Worm (Caenorhabditis elegans) whole organism, L4 larva: Measurements from ENCODE around the gene F58D12.1.
A peak's percentile ranks its signal among the peaks of the same experiment; 100 is the strongest.

Experiments used
- ama-1 ChIP-seq: fragments of 150-350 bp; optimal IDR thresholded peaks from 2 replicates; lab custom pipeline; 2014; ENCODE audit warnings: inconsistent platforms, mixed read lengths
- ceh-20 ChIP-seq: fragments of 200-800 bp; sonication (Bioruptor generic); IDR thresholded peaks from 2 replicates; pipeline ENCODE4 v1.3.6; 2022; ENCODE audit warnings: missing genetic modification reagents, missing genetic modification characterization, missing compliant biosample characterization
- ceh-62 ChIP-seq: sonication (generic microtip); optimal IDR thresholded peaks from 2 replicates; lab custom pipeline; 2017; ENCODE audit warnings: missing biosample characterization, missing genetic modification characterization
- dpl-1 ChIP-seq: fragments of 150-350 bp; optimal IDR thresholded peaks from 2 replicates; lab custom pipeline; 2014; ENCODE audit warnings: missing biosample characterization, missing genetic modification reagents, missing genetic modification characterization
- egl-27 ChIP-seq: sonication (generic microtip); optimal IDR thresholded peaks from 3 replicates; lab custom pipeline; 2017; ENCODE audit warnings: missing biosample characterization, missing genetic modification reagents, missing genetic modification characterization
- fkh-10 ChIP-seq: fragments of 150-350 bp; optimal IDR thresholded peaks from 2 replicates; lab custom pipeline; 2014; ENCODE audit warnings: missing biosample characterization, missing genetic modification reagents, missing genetic modification characterization
- nhr-237 ChIP-seq: sonication (generic microtip); optimal IDR thresholded peaks from 2 replicates; lab custom pipeline; 2017; ENCODE audit warnings: missing biosample characterization, missing genetic modification characterization
- pqm-1 ChIP-seq: sonication (generic microtip); optimal IDR thresholded peaks from 2 replicates; lab custom pipeline; 2017; ENCODE audit warnings: missing biosample characterization, missing genetic modification characterization
- unc-130 ChIP-seq: sonication (generic microtip); optimal IDR thresholded peaks from 2 replicates; lab custom pipeline; 2016; ENCODE audit warnings: missing genetic modification reagents, missing genetic modification characterization, missing compliant biosample characterization
- unc-62 ChIP-seq, 3 experiments: fragments of 150-350 bp in 1 of 3; sonication (generic microtip); optimal IDR thresholded peaks in 2 of 3; peaks in 1 of 3; 1 replicate in 1 of 3; 2 replicates in 2 of 3; lab custom pipeline; 2014 to 2017; ENCODE audit warnings: missing biosample characterization in 3 of 3, missing genetic modification characterization in 3 of 3, missing genetic modification reagents in 3 of 3, missing genotype in 1 of 3
- zag-1 ChIP-seq: fragments of 150-350 bp; optimal IDR thresholded peaks from 2 replicates; lab custom pipeline; 2014; ENCODE audit warnings: missing biosample characterization, missing genetic modification characterization
- zip-2 ChIP-seq: fragments of 150-350 bp; optimal IDR thresholded peaks from 2 replicates; lab custom pipeline; 2014; ENCODE audit warnings: missing biosample characterization, missing genetic modification characterization
- ztf-11 ChIP-seq: fragments of 150-350 bp; optimal IDR thresholded peaks from 2 replicates; lab custom pipeline; 2014; ENCODE audit warnings: missing biosample characterization, missing genetic modification characterization

DNA sequence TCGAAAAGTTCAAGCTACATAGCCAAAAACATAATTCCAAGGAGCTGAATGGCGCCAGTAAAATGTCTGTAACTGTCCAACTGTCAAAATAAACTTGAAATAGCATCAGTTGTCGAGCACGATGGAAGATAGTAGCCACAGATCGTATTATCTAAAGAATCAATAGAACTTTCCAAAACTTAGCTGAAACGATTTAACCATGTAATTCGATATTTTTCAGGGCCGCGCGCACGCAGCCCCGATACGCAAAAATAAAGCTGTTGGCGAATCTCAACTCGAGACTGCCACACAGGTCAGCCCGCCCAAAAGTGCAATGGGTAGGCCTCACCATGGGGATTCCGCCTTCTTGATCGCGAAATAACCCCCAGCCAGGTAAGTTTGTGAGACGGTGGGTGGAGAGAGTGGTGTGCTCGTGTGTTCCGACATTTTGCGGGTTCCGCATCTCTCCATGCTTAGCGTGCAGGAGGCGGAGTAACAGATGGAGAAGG, 21.1 kb upstream of the F58D12.1 start:
- TF ChIP-seq unc-62 (GFP tag; optimal IDR thresholded peaks at IDR 0.05 in 1 of 2; lab: Kevin White, UChicago) = no peak
- no peak for TF ChIP-seq unc-62 (tag; optimal IDR thresholded peaks at IDR 0.05; lab: Kevin White, UChicago)
- TF ChIP-seq nhr-237 (tag; lab: Kevin White, UChicago) = no peak
- TF ChIP-seq ceh-20 = 0 out of 2 replicates have a peak, but pooled peaks have one; percentile 34
- TF ChIP-seq zip-2 (tag; lab: Kevin White, UChicago) = peak; percentile 43
- TF ChIP-seq egl-27 (tag; lab: Kevin White, UChicago) = no peak
- TF ChIP-seq fkh-10 (GFP tag; lab: Kevin White, UChicago) = no peak
- no peak for TF ChIP-seq dpl-1 (GFP tag; lab: Kevin White, UChicago)
- peak; percentile 38 for TF ChIP-seq unc-130 (GFP tag; lab: Kevin White, UChicago)
- TF ChIP-seq ztf-11 (tag; lab: Kevin White, UChicago) = no peak
- TF ChIP-seq ama-1 (lab: Kevin White, UChicago) = peak; percentile 91
- TF ChIP-seq zag-1 (tag; lab: Kevin White, UChicago) = no peak
- no peak for TF ChIP-seq pqm-1 (tag; lab: Kevin White, UChicago)
- TF ChIP-seq ceh-62 (tag; lab: Kevin White, UChicago) = no peak
